Fruit fly (Drosophila melanogaster): ENCODE measurements around the gene Diedel.

The Diedel gene

dm6 chr3R:29489209-29489608 is 4.4 kb upstream of the Diedel start, which contains the start of the genes CG2321 and CG2006 (continued):
- TF ChIP-seq CG2875 (GFP tag; optimal IDR thresholded peaks at IDR 0.05) = peak; percentile 23
- peak; percentile 9 for TF ChIP-seq CG8290 (GFP tag; optimal IDR thresholded peaks at IDR 0.05)
- TF ChIP-seq CG8290 (tag; optimal IDR thresholded peaks at IDR 0.05) = no peak
- TF ChIP-seq inv (GFP tag; IDR thresholded peaks at IDR 0.05; ENCODE audit: partially characterized antibody) = peak; percentile 45
- TF ChIP-seq CG42726 (GFP tag; IDR thresholded peaks at IDR 0.05; ENCODE audit: partially characterized antibody) = peak; percentile 47; the same call in 1 of the 2 replicates
- TF ChIP-seq HmgZ (tag; optimal IDR thresholded peaks at IDR 0.05) = peak; percentile 84
- peak; percentile 40; the same call in 2 of the 3 replicates for TF ChIP-seq CG14050 (GFP tag; IDR thresholded peaks at IDR 0.05)
- peak; percentile 78 for TF ChIP-seq CG17829 (tag; optimal IDR thresholded peaks at IDR 0.05)
- peak; percentile 55 for TF ChIP-seq chn (GFP tag; optimal IDR thresholded peaks at IDR 0.05)
- peak; percentile 97 for TF ChIP-seq stwl (tag; optimal IDR thresholded peaks at IDR 0.05)
- no peak for TF ChIP-seq CG11398 (GFP tag; optimal IDR thresholded peaks at IDR 0.05)
- TF ChIP-seq PHDP (tag; optimal IDR thresholded peaks at IDR 0.05) = peak; percentile 45
- TF ChIP-seq Hr51 (GFP tag; optimal IDR thresholded peaks at IDR 0.05) = peak in 1 of 2 experiments; percentile 15
- TF ChIP-seq HLH3B (GFP tag; IDR thresholded peaks at IDR 0.05) = peak; percentile 47; the same call in 1 of the 2 replicates
- peak in 1 of 2 experiments; percentile 41 for TF ChIP-seq insv (GFP tag; optimal IDR thresholded peaks at IDR 0.05)
- peak; percentile 55; the same call in 1 of the 3 replicates for TF ChIP-seq otp (GFP tag; IDR thresholded peaks at IDR 0.05)
- TF ChIP-seq Doc3 (GFP tag; IDR thresholded peaks at IDR 0.05; ENCODE audit: partially characterized antibody) = peak; percentile 48; the same call in 1 of the 3 replicates

- TF ChIP-seq Dek (tag; optimal IDR thresholded peaks at IDR 0.05) = no peak
- TF ChIP-seq Side (GFP tag; optimal IDR thresholded peaks at IDR 0.05) = no peak
- TF ChIP-seq CG17912 (GFP tag; optimal IDR thresholded peaks at IDR 0.05) = no peak
- TF ChIP-seq twi (tag; optimal IDR thresholded peaks at IDR 0.05) = no peak
- TF ChIP-seq sna (GFP tag; IDR thresholded peaks at IDR 0.05; ENCODE audit: partially characterized antibody) = 0 out of 2 replicates have a peak, but pooled peaks have one; percentile 19
- TF ChIP-seq CG42726 (GFP tag; IDR thresholded peaks at IDR 0.05; ENCODE audit: partially characterized antibody) = no peak
- TF ChIP-seq CG15073 (GFP tag; optimal IDR thresholded peaks at IDR 0.05) = no peak
- 0 out of 4 replicates have a peak, but pooled peaks have one; percentile 48 for TF ChIP-seq chinmo (GFP tag; IDR thresholded peaks at IDR 0.05; ENCODE audit: partially characterized antibody)
- peak; percentile 70 for TF ChIP-seq MBD-R2 (GFP tag; IDR thresholded peaks at IDR 0.05)
- TF ChIP-seq chn (GFP tag; optimal IDR thresholded peaks at IDR 0.05) = no peak
- TF ChIP-seq CG15514 (GFP tag; optimal IDR thresholded peaks at IDR 0.05) = no peak
- peak in 1 of 3 experiments; percentile 50 for TF ChIP-seq Stat92E (GFP tag; optimal IDR thresholded peaks at IDR 0.05)
- TF ChIP-seq CG34224 (GFP tag; IDR thresholded peaks at IDR 0.05; ENCODE audit: partially characterized antibody) = 0 out of 3 replicates have a peak, but pooled peaks have one; percentile 26
- TF ChIP-seq ATbp (GFP tag; optimal IDR thresholded peaks at IDR 0.05) = no peak
- no peak for TF ChIP-seq ham (GFP tag; IDR thresholded peaks at IDR 0.05)
- no peak for TF ChIP-seq ara (GFP tag; IDR thresholded peaks at IDR 0.05)
- TF ChIP-seq toy (GFP tag; IDR thresholded peaks at IDR 0.05) = no peak
- TF ChIP-seq CG2199 (GFP tag; IDR thresholded peaks at IDR 0.05) = no peak
- no peak for TF ChIP-seq Lpt (GFP tag; optimal IDR thresholded peaks at IDR 0.05)
- TF ChIP-seq pzg (GFP tag; optimal IDR thresholded peaks at IDR 0.05) = peak; percentile 71
- no peak for TF ChIP-seq lmd (GFP tag; IDR thresholded peaks at IDR 0.05)
- TF ChIP-seq ERR (GFP tag; optimal IDR thresholded peaks at IDR 0.05) = no peak
- no peak for TF ChIP-seq sqz (GFP tag; optimal IDR thresholded peaks at IDR 0.05)
- no peak for TF ChIP-seq CG6272 (GFP tag; IDR thresholded peaks at IDR 0.05)
- no peak for TF ChIP-seq Fer3 (tag; optimal IDR thresholded peaks at IDR 0.05)
- TF ChIP-seq CG30431 (GFP tag; optimal IDR thresholded peaks at IDR 0.05) = no peak
- 0 out of 2 replicates have a peak, but pooled peaks have one; percentile 22 for TF ChIP-seq tna (GFP tag; IDR thresholded peaks at IDR 0.05; ENCODE audit: partially characterized antibody)
- TF ChIP-seq Ets65A (GFP tag) = no peak
- no peak for TF ChIP-seq CG4404 (GFP tag; IDR thresholded peaks at IDR 0.05)
- no peak for TF ChIP-seq CG10543 (GFP tag; optimal IDR thresholded peaks at IDR 0.05)
- TF ChIP-seq CG7372 (GFP tag; IDR thresholded peaks at IDR 0.05) = no peak
- peak; percentile 40; the same call in 1 of the 3 replicates for TF ChIP-seq CG6791 (GFP tag; IDR thresholded peaks at IDR 0.05; ENCODE audit: partially characterized antibody)
- TF ChIP-seq dan (GFP tag; IDR thresholded peaks at IDR 0.05) = no peak
- no peak for TF ChIP-seq HLH4C (GFP tag; IDR thresholded peaks at IDR 0.05; ENCODE audit: partially characterized antibody)
Observed at dm6 chr3R:29490912-29491311, 2.7 kb upstream of the Diedel start, which contains the start of gene Spase12. Gene Spase12, minus strand, starts transcription at chr3R:29491150.
